Fruit fly (Drosophila melanogaster) whole organism, embryonic: ENCODE results near the gene Fam92.

Experiments used
- Asciz ChIP-seq: fragments of 200-800 bp; sonication (Bioruptor generic); optimal IDR thresholded peaks from 2 replicates; lab custom pipeline; 2017; ENCODE audit warnings: missing biosample characterization, mild to moderate bottlenecking, missing genetic modification characterization, missing genetic modification reagents
- Atf3 ChIP-seq: fragments of 200-800 bp; sonication (Bioruptor generic); optimal IDR thresholded peaks from 3 replicates; lab custom pipeline; 2016; ENCODE audit warnings: missing biosample characterization, missing genetic modification characterization
- Awh ChIP-seq: fragments of 200-800 bp; sonication (Bioruptor generic); IDR thresholded peaks from 2 replicates; pipeline ENCODE4, ENCODE4 v1.3.6; 2022; ENCODE audit warnings: missing biosample characterization, missing genetic modification characterization
- Blimp-1 ChIP-seq: fragments of 200-800 bp; sonication (Bioruptor generic); optimal IDR thresholded peaks from 3 replicates; lab custom pipeline; 2018; ENCODE audit warnings: missing biosample characterization, missing genetic modification characterization, mild to moderate bottlenecking, moderate library complexity, missing genetic modification reagents
- CG10321 ChIP-seq: fragments of 200-800 bp; sonication (Bioruptor generic); IDR thresholded peaks from 2 replicates; pipeline ENCODE4 v1.3.6; 2022; ENCODE audit warnings: missing biosample characterization, missing genetic modification characterization
- CG11504 ChIP-seq: fragments of 200-800 bp; sonication (Bioruptor generic); optimal IDR thresholded peaks from 3 replicates; lab custom pipeline; 2019; ENCODE audit warnings: missing biosample characterization, mild to moderate bottlenecking, missing genetic modification characterization, moderate library complexity
- CG13287 ChIP-seq: fragments of 200-800 bp; sonication (Bioruptor generic); IDR thresholded peaks from 2 replicates; pipeline ENCODE4 v1.3.6; 2022; ENCODE audit warnings: missing biosample characterization, missing genetic modification characterization; ENCODE audit not compliant: partially characterized antibody
- CG15696 ChIP-seq: fragments of 200-800 bp; sonication (Bioruptor generic); optimal IDR thresholded peaks from 2 replicates; lab custom pipeline; 2019; ENCODE audit warnings: missing biosample characterization, mild to moderate bottlenecking, missing genetic modification characterization, moderate library complexity
- CG1602 ChIP-seq: fragments of 200-800 bp; sonication (Bioruptor generic); optimal IDR thresholded peaks from 3 replicates; lab custom pipeline; 2016; ENCODE audit warnings: missing biosample characterization, missing genetic modification characterization
- CG16813 ChIP-seq: fragments of 200-800 bp; sonication (Bioruptor generic); IDR thresholded peaks from 3 replicates; pipeline ENCODE4 v1.3.6; 2022; ENCODE audit warnings: missing biosample characterization, missing genetic modification characterization; ENCODE audit not compliant: partially characterized antibody
- CG18262 ChIP-seq: fragments of 200-800 bp; optimal IDR thresholded peaks from 3 replicates; lab custom pipeline; 2019; ENCODE audit warnings: missing biosample characterization, mild to moderate bottlenecking, missing genetic modification characterization, moderate library complexity
- CG18619 ChIP-seq: fragments of 200-800 bp; sonication (Bioruptor generic); optimal IDR thresholded peaks from 3 replicates; lab custom pipeline; 2017; ENCODE audit warnings: missing biosample characterization, mild to moderate bottlenecking, missing genetic modification characterization
- CG2129 ChIP-seq: fragments of 200-800 bp; sonication (Bioruptor generic); IDR thresholded peaks from 2 replicates; pipeline ENCODE4 v1.3.6; 2022; ENCODE audit warnings: missing biosample characterization, missing genetic modification characterization; ENCODE audit not compliant: partially characterized antibody
- CG2875 ChIP-seq: fragments of 200-800 bp; sonication (Bioruptor generic); optimal IDR thresholded peaks from 2 replicates; lab custom pipeline; 2017; ENCODE audit warnings: missing biosample characterization, mild to moderate bottlenecking, missing genetic modification characterization, missing genetic modification reagents
- CG30403 ChIP-seq: fragments of 200-800 bp; sonication (Bioruptor generic); optimal IDR thresholded peaks from 3 replicates; lab custom pipeline; 2016; ENCODE audit warnings: missing biosample characterization, missing genetic modification characterization
- CG31388 ChIP-seq: fragments of 200-800 bp; sonication (Bioruptor generic); optimal IDR thresholded peaks from 2 replicates; lab custom pipeline; 2016; ENCODE audit warnings: missing biosample characterization, missing genetic modification characterization
- CG32532 ChIP-seq: fragments of 200-800 bp; sonication (Bioruptor generic); IDR thresholded peaks from 2 replicates; pipeline ENCODE4 v1.3.6; 2022; ENCODE audit warnings: missing biosample characterization, missing genetic modification characterization
- CG3847 ChIP-seq: fragments of 200-800 bp; sonication (Bioruptor generic); IDR thresholded peaks from 2 replicates; pipeline ENCODE4 v1.3.6; 2022; ENCODE audit warnings: missing biosample characterization, missing genetic modification characterization
- CG4424 ChIP-seq: fragments of 200-800 bp; sonication (Bioruptor generic); optimal IDR thresholded peaks from 3 replicates; lab custom pipeline; 2016; ENCODE audit warnings: missing biosample characterization, missing genetic modification characterization
- CG4617 ChIP-seq: fragments of 200-800 bp; sonication (Bioruptor generic); optimal IDR thresholded peaks from 3 replicates; lab custom pipeline; 2016; ENCODE audit warnings: missing biosample characterization, missing genetic modification characterization, borderline replicate concordance
- CG4854 ChIP-seq: fragments of 200-800 bp; sonication (Bioruptor generic); optimal IDR thresholded peaks from 2 replicates; lab custom pipeline; 2016; ENCODE audit warnings: missing biosample characterization, missing genetic modification characterization, inconsistent platforms
- CG6813 ChIP-seq: fragments of 200-800 bp; sonication (Bioruptor generic); optimal IDR thresholded peaks from 2 replicates; lab custom pipeline; 2017; ENCODE audit warnings: missing biosample characterization, missing genetic modification characterization, mild to moderate bottlenecking, moderate library complexity, missing genetic modification reagents
- CG7357 ChIP-seq: fragments of 200-800 bp; sonication (Bioruptor generic); IDR thresholded peaks from 3 replicates; pipeline ENCODE4 v1.3.6; 2022; ENCODE audit warnings: missing biosample characterization, missing genetic modification characterization
- CG7987 ChIP-seq: fragments of 200-800 bp; sonication (Bioruptor generic); optimal IDR thresholded peaks from 2 replicates; lab custom pipeline; 2018; ENCODE audit warnings: missing biosample characterization, mild to moderate bottlenecking, missing genetic modification characterization, moderate library complexity
- CG8359 ChIP-seq: fragments of 200-800 bp; sonication (Bioruptor generic); optimal IDR thresholded peaks from 2 replicates; lab custom pipeline; 2017; ENCODE audit warnings: missing biosample characterization, mild to moderate bottlenecking, missing genetic modification characterization, borderline replicate concordance
- CG9215 ChIP-seq: fragments of 200-800 bp; sonication (Bioruptor generic); IDR thresholded peaks from 2 replicates; pipeline ENCODE4 v1.3.6; 2022; ENCODE audit warnings: missing biosample characterization, missing genetic modification characterization
- CG9727 ChIP-seq: fragments of 200-800 bp; sonication (Bioruptor generic); optimal IDR thresholded peaks from 3 replicates; lab custom pipeline; 2017; ENCODE audit warnings: missing biosample characterization, mild to moderate bottlenecking, missing genetic modification characterization
- E2f1 ChIP-seq: fragments of 200-800 bp; sonication (Bioruptor generic); IDR thresholded peaks from 2 replicates; pipeline ENCODE4 v1.3.6; 2022; ENCODE audit warnings: missing biosample characterization, missing genetic modification characterization
- HLH54F ChIP-seq: fragments of 200-800 bp; sonication (Bioruptor generic); optimal IDR thresholded peaks from 3 replicates; lab custom pipeline; 2016; ENCODE audit warnings: missing biosample characterization, missing genetic modification characterization
- Med ChIP-seq: fragments of 200-800 bp; sonication (Bioruptor generic); peaks from one replicate; lab custom pipeline; 2016; ENCODE audit warnings: missing biosample characterization, missing genetic modification characterization, mild to moderate bottlenecking, inconsistent platforms, moderate library complexity
- NC2β ChIP-seq: fragments of 200-800 bp; sonication (Bioruptor generic); optimal IDR thresholded peaks from 2 replicates; lab custom pipeline; 2016; ENCODE audit warnings: missing biosample characterization, missing genetic modification characterization
- Rx ChIP-seq: fragments of 200-800 bp; sonication (Bioruptor generic); IDR thresholded peaks from 2 replicates; pipeline ENCODE4 v1.3.6; 2022; ENCODE audit warnings: missing biosample characterization, missing genetic modification characterization
- Sin3A ChIP-seq: fragments of >200 bp; optimal IDR thresholded peaks from 2 replicates; lab custom pipeline; 2018
- TFAM ChIP-seq: fragments of 200-800 bp; sonication (Bioruptor generic); optimal IDR thresholded peaks from 2 replicates; lab custom pipeline; 2017; ENCODE audit warnings: missing biosample characterization, missing genetic modification characterization, inconsistent platforms
- Taf1 ChIP-seq: fragments of 200-800 bp; sonication (Bioruptor generic); IDR thresholded peaks from 2 replicates; pipeline ENCODE4 v1.3.6; 2022; ENCODE audit warnings: missing biosample characterization, missing genetic modification characterization
- Usf ChIP-seq: fragments of 200-800 bp; sonication (Bioruptor generic); optimal IDR thresholded peaks from 2 replicates; lab custom pipeline; 2017; ENCODE audit warnings: missing genotype, missing biosample characterization, missing genetic modification characterization
- ap ChIP-seq: fragments of 200-800 bp; sonication (Bioruptor generic); IDR thresholded peaks from 2 replicates; pipeline ENCODE4 v1.3.6; 2022; ENCODE audit warnings: missing biosample characterization, missing genetic modification characterization
- bcd ChIP-seq: fragments of 200-800 bp; sonication (Bioruptor generic); optimal IDR thresholded peaks from 2 replicates; lab custom pipeline; 2017; ENCODE audit warnings: missing biosample characterization, mild to moderate bottlenecking, missing genetic modification characterization
- caup ChIP-seq: fragments of 200-800 bp; sonication (Bioruptor generic); optimal IDR thresholded peaks from 3 replicates; lab custom pipeline; 2017; ENCODE audit warnings: missing biosample characterization, mild to moderate bottlenecking, missing genetic modification characterization, moderate library complexity; ENCODE audit not compliant: severe bottlenecking
- corto ChIP-seq: fragments of 200-800 bp; sonication (Bioruptor generic); optimal IDR thresholded peaks from 2 replicates; lab custom pipeline; 2016; ENCODE audit warnings: missing biosample characterization, mild to moderate bottlenecking, missing genetic modification characterization, moderate library complexity
- da ChIP-seq: fragments of 200-800 bp; sonication (Bioruptor generic); optimal IDR thresholded peaks from 2 replicates; lab custom pipeline; 2016; ENCODE audit warnings: missing biosample characterization, missing genetic modification characterization
- fru ChIP-seq: fragments of >200 bp; optimal IDR thresholded peaks from 2 replicates; lab custom pipeline; 2017
- fu2 ChIP-seq: fragments of 200-800 bp; sonication (Bioruptor generic); optimal IDR thresholded peaks from 2 replicates; lab custom pipeline; 2016; ENCODE audit warnings: missing biosample characterization, missing genetic modification characterization
- grau ChIP-seq: fragments of 200-800 bp; optimal IDR thresholded peaks from 3 replicates; lab custom pipeline; 2019; ENCODE audit warnings: missing biosample characterization, mild to moderate bottlenecking, missing genetic modification characterization, moderate library complexity
- ind ChIP-seq: fragments of 200-800 bp; sonication (Bioruptor generic); optimal IDR thresholded peaks from 3 replicates; lab custom pipeline; 2016; ENCODE audit warnings: missing biosample characterization, missing genetic modification characterization
- jing ChIP-seq: fragments of 200-800 bp; sonication (Bioruptor generic); optimal IDR thresholded peaks from 2 replicates; lab custom pipeline; 2018; ENCODE audit warnings: missing biosample characterization, mild to moderate bottlenecking, missing genetic modification characterization
- ken ChIP-seq: fragments of 200-800 bp; sonication (Bioruptor generic); IDR thresholded peaks from 3 replicates; pipeline ENCODE4 v1.3.6; 2022; ENCODE audit warnings: missing biosample characterization, missing genetic modification characterization
- nom ChIP-seq: fragments of 200-800 bp; sonication (Bioruptor generic); optimal IDR thresholded peaks from 2 replicates; lab custom pipeline; 2017; ENCODE audit warnings: missing biosample characterization, missing genetic modification characterization, mild to moderate bottlenecking, moderate library complexity, missing genetic modification reagents
- ranshi ChIP-seq: fragments of 200-800 bp; sonication (Bioruptor generic); IDR thresholded peaks from 2 replicates; pipeline ENCODE4 v1.3.6; 2022; ENCODE audit warnings: missing biosample characterization, missing genetic modification characterization
- sima ChIP-seq: fragments of 200-800 bp; sonication (Bioruptor generic); optimal IDR thresholded peaks from 2 replicates; lab custom pipeline; 2016; ENCODE audit warnings: missing biosample characterization, missing genetic modification characterization
- ssp ChIP-seq: fragments of 200-800 bp; sonication (Bioruptor generic); IDR thresholded peaks from 2 replicates; pipeline ENCODE4 v1.3.6; 2022; ENCODE audit warnings: missing biosample characterization, missing genetic modification characterization
- toy ChIP-seq: fragments of 200-800 bp; sonication (Bioruptor generic); IDR thresholded peaks from 2 replicates; pipeline ENCODE4 v1.3.6; 2022; ENCODE audit warnings: missing biosample characterization, missing genetic modification characterization

The Fam92 gene

DNA sequence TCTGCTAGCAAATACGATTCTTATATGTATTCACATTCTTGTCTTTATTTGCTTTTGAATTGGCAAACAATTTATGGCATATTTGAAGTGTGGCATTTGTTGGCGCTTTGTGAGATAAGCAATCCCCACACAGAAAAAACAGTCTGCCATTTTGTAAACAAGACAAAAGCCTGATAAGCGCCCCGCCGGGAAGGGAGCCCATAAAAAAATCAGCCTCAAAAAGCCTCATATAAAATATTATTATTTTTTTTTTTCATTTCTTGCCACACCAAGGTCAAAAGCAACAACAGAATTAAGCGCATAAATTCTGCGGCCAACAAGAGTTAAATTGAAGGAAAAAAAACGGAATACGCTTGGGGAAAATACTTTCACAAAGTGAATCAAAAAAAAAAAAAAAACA, 50.6 kb downstream of the Fam92 start (continued):
- TF ChIP-seq ranshi (GFP tag; lab: Robert Waterston, UW) (no peak), ap (no peak), nom (peak; percentile 28), CG4854 (no peak), CG31388 (GFP tag; lab: Kevin White, UChicago) (no peak), Atf3 (no peak), Awh (no peak), corto (GFP tag; lab: Kevin White, UChicago) (peak; percentile 34), CG10321 (GFP tag; lab: Robert Waterston, UW) (no peak), Rx (GFP tag; lab: Robert Waterston, UW) (no peak), TFAM (GFP tag; lab: Kevin White, UChicago) (no peak), ind (no peak), CG1602 (GFP tag; lab: Kevin White, UChicago) (no peak), CG3847 (GFP tag; lab: Robert Waterston, UW) (no peak), CG16813 (no peak), Asciz (GFP tag; lab: Kevin White, UChicago) (peak; percentile 12), HLH54F (GFP tag; lab: Kevin White, UChicago) (no peak), fru (lab: Kevin White, UChicago) (no peak), caup (GFP tag; lab: Kevin White, UChicago) (peak; percentile 59), E2f1 (no peak), CG6813 (peak; percentile 84), Med (peak; percentile 86), fu2 (GFP tag; lab: Kevin White, UChicago) (no peak), CG4424 (GFP tag; lab: Kevin White, UChicago) (no peak), ssp (GFP tag; lab: Robert Waterston, UW) (no peak), Blimp-1 (GFP tag; lab: Kevin White, UChicago) (peak; percentile 12), ken (GFP tag; lab: Robert Waterston, UW) (no peak), Sin3A (lab: Kevin White, UChicago) (no peak), Taf1 (GFP tag; lab: Robert Waterston, UW) (no peak), CG9215 (GFP tag; lab: Robert Waterston, UW) (no peak), CG7987 (GFP tag; lab: Kevin White, UChicago) (peak; percentile 82), NC2β (GFP tag; lab: Kevin White, UChicago) (no peak), CG2875 (GFP tag; lab: Kevin White, UChicago) (no peak), sima (no peak), CG8359 (GFP tag; lab: Kevin White, UChicago) (no peak), CG18619 (GFP tag; lab: Kevin White, UChicago) (peak; percentile 24), CG2129 (GFP tag; lab: Robert Waterston, UW) (no peak), CG13287 (GFP tag; lab: Robert Waterston, UW) (no peak), Usf (GFP tag; lab: Kevin White, UChicago) (no peak), CG15696 (tag; lab: Kevin White, UChicago) (peak; percentile 7), CG4617 (GFP tag; lab: Kevin White, UChicago) (no peak), toy (GFP tag; lab: Robert Waterston, UW) (no peak), CG9727 (peak; percentile 34), da (GFP tag; lab: Kevin White, UChicago) (no peak), bcd (peak; percentile 7), CG30403 (GFP tag; lab: Kevin White, UChicago) (no peak), CG11504 (tag; lab: Kevin White, UChicago) (peak; percentile 4), CG32532 (GFP tag; lab: Robert Waterston, UW) (0 out of 2 replicates have a peak, but pooled peaks have one; percentile 16), CG18262 (tag; lab: Kevin White, UChicago) (no peak), CG7357 (no peak), grau (tag; lab: Kevin White, UChicago) (peak; percentile 24), jing (GFP tag; lab: Kevin White, UChicago) (no peak)
